Worm (Caenorhabditis elegans) whole organism, L2 larva: Measurements from ENCODE around the gene atz-1.
A peak's percentile ranks its signal among the peaks of the same experiment; 100 is the strongest.

Experiments used
- C34F6.9 ChIP-seq: fragments of 150-350 bp; optimal IDR thresholded peaks from 2 replicates; lab custom pipeline; 2014; ENCODE audit warnings: missing biosample characterization, missing genetic modification characterization
- F13H6.1 ChIP-seq: sonication (generic microtip); optimal IDR thresholded peaks from 2 replicates; lab custom pipeline; 2016; ENCODE audit warnings: missing genetic modification characterization, missing compliant biosample characterization
- Y55F3AM.14 ChIP-seq: fragments of 200-800 bp; sonication (Bioruptor generic); optimal IDR thresholded peaks from 2 replicates; lab custom pipeline; 2018; ENCODE audit warnings: mild to moderate bottlenecking, missing genetic modification characterization, missing compliant biosample characterization
- ZK546.5 ChIP-seq: sonication (generic microtip); optimal IDR thresholded peaks from 2 replicates; lab custom pipeline; 2017; ENCODE audit warnings: missing biosample characterization, missing genetic modification characterization
- alr-1 ChIP-seq: fragments of 150-350 bp; optimal IDR thresholded peaks from 2 replicates; lab custom pipeline; 2014; ENCODE audit warnings: missing biosample characterization, missing genetic modification characterization
- aly-2 ChIP-seq: fragments of 150-350 bp; optimal IDR thresholded peaks from 2 replicates; lab custom pipeline; 2014; ENCODE audit warnings: missing biosample characterization, missing genetic modification characterization
- ama-1 ChIP-seq: fragments of 150-350 bp; optimal IDR thresholded peaks from 2 replicates; lab custom pipeline; 2018; ENCODE audit warnings: inconsistent platforms
- blmp-1 ChIP-seq: sonication (generic microtip); optimal IDR thresholded peaks from 2 replicates; lab custom pipeline; 2017; ENCODE audit warnings: missing genetic modification characterization, mild to moderate bottlenecking, missing compliant biosample characterization, antibody characterized with exemption, moderate library complexity; ENCODE audit not compliant: insufficient read depth
- ceh-16 ChIP-seq: fragments of 150-350 bp; optimal IDR thresholded peaks from 2 replicates; lab custom pipeline; 2014; ENCODE audit warnings: missing biosample characterization, missing genetic modification characterization
- ceh-82 ChIP-seq: fragments of 150-350 bp; optimal IDR thresholded peaks from 2 replicates; lab custom pipeline; 2014; ENCODE audit warnings: missing biosample characterization, missing genetic modification characterization
- crh-2 ChIP-seq: sonication (generic microtip); optimal IDR thresholded peaks from 2 replicates; lab custom pipeline; 2017; ENCODE audit warnings: missing biosample characterization, missing genetic modification characterization
- dmd-4 ChIP-seq: sonication (generic microtip); optimal IDR thresholded peaks from 2 replicates; lab custom pipeline; 2017; ENCODE audit warnings: missing biosample characterization, missing genetic modification characterization
- egl-27 ChIP-seq: sonication (generic microtip); optimal IDR thresholded peaks from 3 replicates; lab custom pipeline; 2017; ENCODE audit warnings: missing biosample characterization, missing genetic modification reagents, missing genetic modification characterization
- elt-1 ChIP-seq: fragments of 150-350 bp; optimal IDR thresholded peaks from 2 replicates; lab custom pipeline; 2014; ENCODE audit warnings: missing biosample characterization, missing genetic modification characterization
- fos-1 ChIP-seq: fragments of 150-350 bp; optimal IDR thresholded peaks from 2 replicates; lab custom pipeline; 2014; ENCODE audit warnings: missing biosample characterization, missing genetic modification characterization
- gmeb-1 ChIP-seq: fragments of 150-350 bp; optimal IDR thresholded peaks from 2 replicates; lab custom pipeline; 2014; ENCODE audit warnings: missing biosample characterization, missing genetic modification characterization
- lin-11 ChIP-seq: fragments of 150-350 bp; sonication (generic microtip); optimal IDR thresholded peaks from 2 replicates; lab custom pipeline; 2014; ENCODE audit warnings: missing biosample characterization, missing genetic modification characterization, inconsistent platforms, mixed read lengths
- lin-13 ChIP-seq: fragments of 150-350 bp; optimal IDR thresholded peaks from 2 replicates; lab custom pipeline; 2014; ENCODE audit warnings: missing biosample characterization, missing genetic modification reagents, missing genetic modification characterization
- lin-39 ChIP-seq: fragments of 150-350 bp; optimal IDR thresholded peaks from 2 replicates; lab custom pipeline; 2014; ENCODE audit warnings: missing biosample characterization, missing genetic modification reagents, missing genetic modification characterization
- lsy-2 ChIP-seq, 2 experiments: fragments of 150-350 bp in 1 of 2; sonication (generic microtip) in 1 of 2; optimal IDR thresholded peaks; 2 replicates each; lab custom pipeline; 2014 to 2017; ENCODE audit warnings: missing biosample characterization in 2 of 2, missing genetic modification characterization in 2 of 2
- mab-5 ChIP-seq: fragments of 150-350 bp; optimal IDR thresholded peaks from 2 replicates; lab custom pipeline; 2014; ENCODE audit warnings: missing biosample characterization, missing genetic modification characterization
- mdl-1 ChIP-seq, 2 experiments: fragments of 150-350 bp in 1 of 2; sonication (generic microtip) in 1 of 2; optimal IDR thresholded peaks; 2 replicates each; lab custom pipeline; 2017; ENCODE audit warnings: missing biosample characterization in 2 of 2, missing genetic modification characterization in 2 of 2
- nhr-10 ChIP-seq: sonication (generic microtip); optimal IDR thresholded peaks from 2 replicates; lab custom pipeline; 2017; ENCODE audit warnings: missing biosample characterization, missing genetic modification characterization
- nhr-11 ChIP-seq: fragments of 150-350 bp; optimal IDR thresholded peaks from 2 replicates; lab custom pipeline; 2014; ENCODE audit warnings: missing biosample characterization, missing genetic modification characterization
- nhr-12 ChIP-seq: fragments of 150-350 bp; optimal IDR thresholded peaks from 2 replicates; lab custom pipeline; 2014; ENCODE audit warnings: missing biosample characterization, missing genetic modification characterization
- nhr-129 ChIP-seq: fragments of 150-350 bp; optimal IDR thresholded peaks from 2 replicates; lab custom pipeline; 2014; ENCODE audit warnings: missing biosample characterization, missing genetic modification characterization
- nhr-21 ChIP-seq: fragments of 150-350 bp; optimal IDR thresholded peaks from 2 replicates; lab custom pipeline; 2014; ENCODE audit warnings: missing biosample characterization, missing genetic modification characterization
- nhr-23 ChIP-seq: fragments of 150-350 bp; optimal IDR thresholded peaks from 2 replicates; lab custom pipeline; 2014; ENCODE audit warnings: missing biosample characterization, missing genetic modification reagents, missing genetic modification characterization
- nhr-25 ChIP-seq: fragments of 150-350 bp; sonication (generic microtip); optimal IDR thresholded peaks from 3 replicates; lab custom pipeline; 2014; ENCODE audit warnings: missing biosample characterization, missing genetic modification characterization
- nhr-6 ChIP-seq: fragments of 150-350 bp; optimal IDR thresholded peaks from 2 replicates; lab custom pipeline; 2014; ENCODE audit warnings: missing biosample characterization, missing genetic modification characterization
- sem-4 ChIP-seq: fragments of 150-350 bp; optimal IDR thresholded peaks from 2 replicates; lab custom pipeline; 2014; ENCODE audit warnings: missing biosample characterization, missing genetic modification reagents, missing genetic modification characterization
- skn-1 ChIP-seq: sonication (generic microtip); optimal IDR thresholded peaks from 2 replicates; lab custom pipeline; 2017; ENCODE audit warnings: missing biosample characterization, missing genetic modification characterization
- sma-3 ChIP-seq: sonication (generic microtip); optimal IDR thresholded peaks from 2 replicates; lab custom pipeline; 2016; ENCODE audit warnings: missing genetic modification reagents, missing genetic modification characterization, missing compliant biosample characterization
- sma-9 ChIP-seq, 2 experiments: fragments of 150-350 bp in 1 of 2; sonication (generic microtip) in 1 of 2; optimal IDR thresholded peaks; 2 replicates each; lab custom pipeline; 2014 to 2016; ENCODE audit warnings: missing genetic modification characterization in 2 of 2, mild to moderate bottlenecking in 1 of 2, missing biosample characterization in 1 of 2, missing compliant biosample characterization in 1 of 2, missing genetic modification reagents in 1 of 2, moderate library complexity in 1 of 2
- snpc-4 ChIP-seq: fragments of 150-350 bp; optimal IDR thresholded peaks from 2 replicates; lab custom pipeline; 2014; ENCODE audit warnings: missing biosample characterization, missing genetic modification characterization
- unc-55 ChIP-seq: fragments of 150-350 bp; sonication (generic microtip); optimal IDR thresholded peaks from 3 replicates; lab custom pipeline; 2014; ENCODE audit warnings: missing biosample characterization, missing genetic modification reagents, missing genetic modification characterization
- unc-62 ChIP-seq: fragments of 150-350 bp; optimal IDR thresholded peaks from 2 replicates; lab custom pipeline; 2014; ENCODE audit warnings: missing biosample characterization, missing genetic modification reagents, missing genetic modification characterization
- zag-1 ChIP-seq: fragments of 150-350 bp; optimal IDR thresholded peaks from 2 replicates; lab custom pipeline; 2014; ENCODE audit warnings: missing biosample characterization, missing genetic modification characterization
- ztf-1 ChIP-seq: fragments of 200-800 bp; sonication (Bioruptor generic); conservative IDR thresholded peaks from 2 replicates; pipeline ENCODE4 v1.3.6; 2022; ENCODE audit warnings: missing genetic modification characterization, missing compliant biosample characterization
- ztf-11 ChIP-seq: sonication (generic microtip); optimal IDR thresholded peaks from 2 replicates; lab custom pipeline; 2017; ENCODE audit warnings: missing biosample characterization, missing genetic modification characterization
- ztf-4 ChIP-seq: fragments of 150-350 bp; optimal IDR thresholded peaks from 2 replicates; lab custom pipeline; 2014; ENCODE audit warnings: missing biosample characterization, missing genetic modification characterization

atz-1 gene

DNA sequence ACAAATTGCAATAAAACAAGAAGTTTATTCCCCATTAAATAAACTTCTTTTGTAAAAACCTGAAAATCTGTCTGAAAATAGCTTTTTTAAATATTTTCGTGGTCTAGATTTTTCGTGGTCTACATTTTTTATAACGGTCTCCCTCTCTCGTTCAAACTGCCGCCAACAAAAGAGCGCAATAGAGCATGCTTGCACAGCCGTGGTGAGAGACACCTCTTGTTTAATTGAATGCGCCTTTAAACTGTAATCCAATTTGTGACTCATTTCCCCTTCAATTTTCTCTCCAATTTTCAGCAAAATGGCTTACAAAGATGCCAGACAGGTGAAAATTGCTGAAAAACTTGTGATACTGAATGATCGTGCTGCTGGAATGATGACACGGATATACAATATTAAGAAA, 28.2 kb upstream of the atz-1 start, which contains the start of gene gex-3 (continued):
- TF ChIP-seq gmeb-1 (tag; lab: Kevin White, UChicago) (peak; percentile 95), ztf-11 (tag; lab: Kevin White, UChicago) (no peak), mdl-1 (tag; optimal IDR thresholded peaks at IDR 0.05; lab: Kevin White, UChicago) (no peak), ztf-1 (no peak), lin-13 (GFP tag; lab: Kevin White, UChicago) (peak; percentile 91), Y55F3AM.14 (GFP tag; lab: Kevin White, UChicago) (no peak)

DNA sequence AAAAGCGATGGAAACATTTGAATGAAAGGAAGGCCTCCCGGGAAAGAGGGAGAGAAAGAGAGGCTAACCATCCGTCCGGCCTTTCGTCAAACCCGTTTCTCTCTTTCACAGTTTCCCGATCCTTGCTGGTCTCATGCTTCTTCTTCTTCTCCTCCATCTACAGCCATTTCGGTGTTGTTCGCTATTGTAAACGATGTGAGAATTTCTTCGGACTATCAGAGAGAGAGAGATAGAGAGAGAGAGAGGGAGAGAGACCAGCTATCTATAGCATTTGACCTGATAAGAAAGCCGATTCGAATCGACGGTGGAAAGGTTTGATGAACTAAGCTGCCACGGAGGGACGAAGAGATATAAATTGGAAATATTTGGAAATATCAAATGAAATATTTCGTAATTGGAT, 27.5 kb upstream of the atz-1 start:
- TF ChIP-seq egl-27 (tag; lab: Kevin White, UChicago) = no peak
- no peak for TF ChIP-seq lin-39 (tag; lab: Kevin White, UChicago)
- no peak for TF ChIP-seq nhr-12 (tag; lab: Kevin White, UChicago)
- TF ChIP-seq ZK546.5 (tag; lab: Kevin White, UChicago) = no peak
- TF ChIP-seq snpc-4 (tag; lab: Kevin White, UChicago) = no peak
- no peak for TF ChIP-seq mab-5 (tag; lab: Kevin White, UChicago)
- no peak for TF ChIP-seq unc-62 (GFP tag; lab: Kevin White, UChicago)
- peak; percentile 14 for TF ChIP-seq blmp-1 (tag; lab: Kevin White, UChicago)
- peak; percentile 24 for TF ChIP-seq nhr-129
- TF ChIP-seq gmeb-1 (tag; lab: Kevin White, UChicago) = no peak
- peak; percentile 36 for TF ChIP-seq nhr-25 (tag; lab: Kevin White, UChicago)
- TF ChIP-seq nhr-21 (tag; lab: Kevin White, UChicago) = peak; percentile 74

DNA sequence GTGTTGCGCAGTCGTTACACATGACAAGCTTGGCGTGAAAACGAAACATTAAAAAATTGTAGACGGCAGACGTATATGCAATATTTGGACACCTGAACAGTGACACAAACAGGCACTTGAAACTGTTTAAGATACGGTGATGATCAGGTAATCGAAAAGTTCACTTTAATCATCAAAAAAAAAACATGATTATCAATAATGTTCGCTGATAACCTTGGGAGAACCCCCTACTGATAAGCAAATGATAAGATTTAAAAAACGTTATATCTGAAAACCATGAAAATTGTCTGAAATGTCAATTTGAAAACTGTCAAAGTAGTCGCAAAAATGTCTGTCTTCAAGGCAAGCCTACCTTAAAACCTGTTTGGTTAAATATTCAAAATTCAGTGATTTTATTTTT, 24.1 kb upstream of the atz-1 start:
- TF ChIP-seq F13H6.1 (tag; lab: Kevin White, UChicago) (no peak), fos-1 (peak; percentile 52)

DNA sequence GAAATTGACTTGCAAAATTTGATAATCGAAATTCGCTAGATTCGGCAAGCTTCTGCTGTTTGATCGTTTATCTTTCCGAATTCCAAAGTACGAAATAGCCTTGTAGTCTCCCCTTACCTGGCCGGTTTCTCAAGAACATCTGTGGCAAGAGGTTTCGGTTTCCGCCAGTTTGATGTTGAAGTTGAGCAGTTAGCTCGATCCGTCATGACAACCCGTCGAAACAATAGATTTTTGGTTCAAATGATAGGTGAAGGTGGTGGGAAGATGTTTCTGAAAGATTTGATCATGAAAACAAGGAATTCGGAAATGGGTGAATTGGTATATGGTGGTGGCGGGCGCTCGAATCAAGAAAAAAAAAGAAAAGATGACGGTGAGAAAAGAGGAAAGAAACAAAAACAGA, 22.5 kb upstream of the atz-1 start, which contains the start of gene acs-20:
Gene acs-20 (minus strand): TSS at position 270 of the 400 bp plus-strand sequence.
- TF ChIP-seq snpc-4 (tag; lab: Kevin White, UChicago) (no peak), alr-1 (no peak), lsy-2 (tag; optimal IDR thresholded peaks at IDR 0.05; lab: Kevin White, UChicago) (no peak), sma-9 (GFP tag; optimal IDR thresholded peaks at IDR 0.05; lab: Kevin White, UChicago) (no peak), sma-9 (tag; optimal IDR thresholded peaks at IDR 0.05; lab: Kevin White, UChicago) (no peak), dmd-4 (no peak), F13H6.1 (tag; lab: Kevin White, UChicago) (no peak), mdl-1 (tag; optimal IDR thresholded peaks at IDR 0.05; lab: Kevin White, UChicago) (no peak), blmp-1 (tag; lab: Kevin White, UChicago) (no peak), unc-62 (GFP tag; lab: Kevin White, UChicago) (no peak), elt-1 (tag; lab: Kevin White, UChicago) (no peak), lin-39 (tag; lab: Kevin White, UChicago) (no peak), nhr-21 (tag; lab: Kevin White, UChicago) (no peak), nhr-12 (tag; lab: Kevin White, UChicago) (no peak), ama-1 (no peak), lin-11 (no peak), nhr-10 (no peak), unc-55 (no peak), nhr-23 (tag; lab: Kevin White, UChicago) (no peak), egl-27 (tag; lab: Kevin White, UChicago) (no peak), sem-4 (no peak)

DNA sequence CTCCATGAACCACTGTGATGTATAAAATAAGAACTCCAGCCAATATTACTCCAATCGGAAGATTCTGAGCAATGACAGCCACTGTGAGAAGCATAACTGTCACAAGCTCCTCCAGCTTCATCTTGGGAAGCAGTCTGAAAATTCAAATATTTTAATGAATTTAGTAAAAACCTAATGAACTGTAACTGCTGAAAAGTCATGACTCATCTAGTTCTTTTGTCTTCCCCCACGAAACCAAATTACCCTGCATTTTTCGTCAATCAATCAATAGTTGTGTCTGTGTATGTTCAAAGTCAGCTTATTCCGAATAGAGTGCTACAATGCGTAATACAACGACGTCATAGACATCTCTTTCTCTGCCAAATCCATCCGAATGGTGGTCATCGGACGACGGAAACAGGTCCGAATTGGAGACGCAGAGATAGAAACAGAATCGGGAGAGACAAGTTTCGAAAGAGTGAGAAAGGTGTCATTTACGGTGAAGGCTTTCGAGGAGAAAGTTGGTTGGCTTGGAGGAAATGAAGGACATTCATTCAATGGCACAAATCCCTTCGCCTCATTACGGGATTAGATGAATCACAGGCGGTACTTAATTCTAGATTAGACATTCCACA, 20.8 kb upstream of the atz-1 start:
- TF ChIP-seq ama-1 (no peak), lin-39 (tag; lab: Kevin White, UChicago) (no peak), nhr-11 (no peak), nhr-23 (tag; lab: Kevin White, UChicago) (no peak), Y55F3AM.14 (GFP tag; lab: Kevin White, UChicago) (no peak), fos-1 (peak; percentile 65), crh-2 (no peak), ztf-11 (tag; lab: Kevin White, UChicago) (no peak), nhr-6 (no peak), ZK546.5 (tag; lab: Kevin White, UChicago) (no peak), ceh-82 (tag; lab: Kevin White, UChicago) (no peak), unc-62 (GFP tag; lab: Kevin White, UChicago) (no peak), mab-5 (tag; lab: Kevin White, UChicago) (no peak), blmp-1 (tag; lab: Kevin White, UChicago) (peak; percentile 77), sma-9 (GFP tag; optimal IDR thresholded peaks at IDR 0.05; lab: Kevin White, UChicago) (peak; percentile 13), sma-9 (tag; optimal IDR thresholded peaks at IDR 0.05; lab: Kevin White, UChicago) (no peak), zag-1 (no peak), mdl-1 (tag; optimal IDR thresholded peaks at IDR 0.05; lab: Kevin White, UChicago) (no peak), ceh-16 (no peak), skn-1 (tag; lab: Kevin White, UChicago) (no peak), C34F6.9 (peak; percentile 15), lin-11 (no peak), ztf-4 (tag; lab: Kevin White, UChicago) (no peak), aly-2 (tag; lab: Kevin White, UChicago) (no peak), sma-3 (GFP tag; lab: Kevin White, UChicago) (peak; percentile 15), dmd-4 (no peak), gmeb-1 (tag; lab: Kevin White, UChicago) (no peak), elt-1 (tag; lab: Kevin White, UChicago) (no peak)
